Fruit fly (Drosophila melanogaster) whole organism, embryonic: ENCODE data around the gene PK1-R.
A peak's percentile ranks its signal among the peaks of the same experiment; 100 is the strongest.

Experiments
- ATbp ChIP-seq: fragments of 200-800 bp; sonication (Bioruptor generic); optimal IDR thresholded peaks from 2 replicates; lab custom pipeline; 2017; ENCODE audit warnings: missing biosample characterization, mild to moderate bottlenecking, missing genetic modification characterization, missing genetic modification reagents
- CG10267 ChIP-seq: fragments of 200-800 bp; sonication (Bioruptor generic); optimal IDR thresholded peaks from 2 replicates; lab custom pipeline; 2018; ENCODE audit warnings: missing biosample characterization, mild to moderate bottlenecking, missing genetic modification characterization, moderate library complexity
- CG10565 ChIP-seq: fragments of 200-800 bp; sonication (Bioruptor generic); optimal IDR thresholded peaks from 3 replicates; lab custom pipeline; 2016; ENCODE audit warnings: missing biosample characterization, mild to moderate bottlenecking, missing genetic modification characterization
- CG12071 ChIP-seq: fragments of 200-800 bp; sonication (Bioruptor generic); optimal IDR thresholded peaks from 3 replicates; lab custom pipeline; 2018; ENCODE audit warnings: missing biosample characterization, mild to moderate bottlenecking, missing genetic modification characterization
- CG18476 ChIP-seq: fragments of 200-800 bp; sonication (Bioruptor generic); optimal IDR thresholded peaks from 2 replicates; lab custom pipeline; 2016; ENCODE audit warnings: missing biosample characterization, mild to moderate bottlenecking, missing genetic modification characterization
- CG18599 ChIP-seq: fragments of 200-800 bp; sonication (Bioruptor generic); optimal IDR thresholded peaks from 3 replicates; lab custom pipeline; 2017; ENCODE audit warnings: missing biosample characterization, missing genetic modification characterization, mild to moderate bottlenecking, moderate library complexity, missing genetic modification reagents
- CG2712 ChIP-seq: fragments of 200-800 bp; optimal IDR thresholded peaks from 3 replicates; lab custom pipeline; 2019; ENCODE audit warnings: missing biosample characterization, mild to moderate bottlenecking, missing genetic modification characterization, moderate library complexity
- CG30020 ChIP-seq: fragments of 200-800 bp; optimal IDR thresholded peaks from 2 replicates; lab custom pipeline; 2019; ENCODE audit warnings: missing biosample characterization, mild to moderate bottlenecking, missing genetic modification characterization, moderate library complexity
- CG31388 ChIP-seq: fragments of 200-800 bp; sonication (Bioruptor generic); optimal IDR thresholded peaks from 2 replicates; lab custom pipeline; 2016; ENCODE audit warnings: missing biosample characterization, missing genetic modification characterization
- CG34224 ChIP-seq: fragments of 200-800 bp; sonication (Bioruptor generic); IDR thresholded peaks from 3 replicates; pipeline ENCODE4 v1.3.6; 2022; ENCODE audit warnings: missing biosample characterization, missing genetic modification characterization; ENCODE audit not compliant: partially characterized antibody
- CG4404 ChIP-seq: fragments of 200-800 bp; sonication (Bioruptor generic); IDR thresholded peaks from 2 replicates; pipeline ENCODE4 v1.3.6; 2022; ENCODE audit warnings: missing biosample characterization, missing genetic modification characterization
- CG4424 ChIP-seq: fragments of 200-800 bp; sonication (Bioruptor generic); optimal IDR thresholded peaks from 3 replicates; lab custom pipeline; 2016; ENCODE audit warnings: missing biosample characterization, missing genetic modification characterization
- CG5245 ChIP-seq: fragments of 200-800 bp; sonication (Bioruptor generic); optimal IDR thresholded peaks from 3 replicates; lab custom pipeline; 2016; ENCODE audit warnings: missing biosample characterization, missing genetic modification characterization
- CG6175 ChIP-seq: fragments of 200-800 bp; sonication (Bioruptor generic); IDR thresholded peaks from 3 replicates; pipeline ENCODE4 v1.3.6; 2022; ENCODE audit warnings: missing biosample characterization, missing genetic modification characterization
- CG6791 ChIP-seq: fragments of 200-800 bp; sonication (Bioruptor generic); IDR thresholded peaks from 3 replicates; pipeline ENCODE4 v1.3.6; 2022; ENCODE audit warnings: missing biosample characterization, missing genetic modification characterization; ENCODE audit not compliant: partially characterized antibody
- CG7786 ChIP-seq: fragments of 200-800 bp; sonication (Bioruptor generic); optimal IDR thresholded peaks from 2 replicates; lab custom pipeline; 2016; ENCODE audit warnings: missing biosample characterization, missing genetic modification characterization
- CG8388 ChIP-seq: fragments of 200-800 bp; sonication (Bioruptor generic); optimal IDR thresholded peaks from 2 replicates; lab custom pipeline; 2019; ENCODE audit warnings: missing biosample characterization, mild to moderate bottlenecking, missing genetic modification characterization, moderate library complexity
- CG9609 ChIP-seq: fragments of 200-800 bp; sonication (Bioruptor generic); optimal IDR thresholded peaks from 3 replicates; lab custom pipeline; 2016; ENCODE audit warnings: missing biosample characterization, missing genetic modification characterization
- CG9727 ChIP-seq: fragments of 200-800 bp; sonication (Bioruptor generic); optimal IDR thresholded peaks from 3 replicates; lab custom pipeline; 2017; ENCODE audit warnings: missing biosample characterization, mild to moderate bottlenecking, missing genetic modification characterization
- Camta ChIP-seq: fragments of 200-800 bp; sonication (Bioruptor generic); optimal IDR thresholded peaks from 2 replicates; lab custom pipeline; 2016; ENCODE audit warnings: missing biosample characterization, missing genetic modification characterization
- CkIIα-i1 ChIP-seq: fragments of 200-800 bp; sonication (Bioruptor generic); IDR thresholded peaks from 2 replicates; pipeline ENCODE4 v1.3.6; 2022; ENCODE audit warnings: missing biosample characterization, missing genetic modification characterization
- CoRest ChIP-seq: fragments of 200-800 bp; sonication (Bioruptor generic); optimal IDR thresholded peaks from 3 replicates; lab custom pipeline; 2018; ENCODE audit warnings: missing biosample characterization, mild to moderate bottlenecking, missing genetic modification characterization, moderate library complexity
- D19B ChIP-seq: fragments of 200-800 bp; sonication (Bioruptor generic); optimal IDR thresholded peaks from 2 replicates; lab custom pipeline; 2017; ENCODE audit warnings: missing biosample characterization, mild to moderate bottlenecking, missing genetic modification characterization
- Dfd ChIP-seq, 2 experiments: fragments of >200 bp; optimal IDR thresholded peaks; 2 replicates each; lab custom pipeline; 2017; ENCODE audit warnings: missing biosample characterization in 2 of 2, missing genetic modification characterization in 2 of 2
- Dip2 ChIP-seq: fragments of 200-800 bp; sonication (Bioruptor generic); IDR thresholded peaks from 2 replicates; pipeline ENCODE4 v1.3.6; 2022; ENCODE audit warnings: missing biosample characterization, missing genetic modification characterization
- H15 ChIP-seq: fragments of 200-800 bp; sonication (Bioruptor generic); IDR thresholded peaks from 3 replicates; pipeline ENCODE4 v1.3.6; 2022; ENCODE audit warnings: missing biosample characterization, missing genetic modification characterization
- HmgZ ChIP-seq: fragments of 200-800 bp; sonication (Bioruptor generic); optimal IDR thresholded peaks from 2 replicates; lab custom pipeline; 2018; ENCODE audit warnings: missing biosample characterization, mild to moderate bottlenecking, missing genetic modification characterization
- Lim3 ChIP-seq: fragments of 200-800 bp; sonication (Bioruptor generic); IDR thresholded peaks from 2 replicates; pipeline ENCODE4 v1.3.6; 2022; ENCODE audit warnings: missing biosample characterization, missing genetic modification characterization
- Lpt ChIP-seq: fragments of >200 bp; optimal IDR thresholded peaks from 2 replicates; lab custom pipeline; 2018; ENCODE audit warnings: missing biosample characterization, missing genetic modification characterization
- MBD-R2 ChIP-seq: fragments of 200-800 bp; sonication (Bioruptor generic); IDR thresholded peaks from 2 replicates; pipeline ENCODE4 v1.3.6; 2022; ENCODE audit warnings: missing biosample characterization, missing genetic modification characterization
- Max ChIP-seq: fragments of 200-800 bp; sonication (Bioruptor generic); optimal IDR thresholded peaks from 2 replicates; lab custom pipeline; 2016; ENCODE audit warnings: missing biosample characterization, mild to moderate bottlenecking, missing genetic modification characterization
- Opbp ChIP-seq: fragments of 200-800 bp; sonication (Bioruptor generic); IDR thresholded peaks from 3 replicates; pipeline ENCODE4 v1.3.6; 2022; ENCODE audit warnings: missing biosample characterization, missing genetic modification characterization; ENCODE audit not compliant: partially characterized antibody
- Pdp1 ChIP-seq, 2 experiments: fragments of 200-800 bp; sonication (Bioruptor generic); optimal IDR thresholded peaks; 3 replicates each; lab custom pipeline; 2016; ENCODE audit warnings: missing biosample characterization in 2 of 2, missing genetic modification characterization in 2 of 2, mild to moderate bottlenecking in 1 of 2, moderate library complexity in 1 of 2
- Six4 ChIP-seq: fragments of 200-800 bp; sonication (Bioruptor generic); optimal IDR thresholded peaks from 2 replicates; lab custom pipeline; 2016; ENCODE audit warnings: missing biosample characterization, missing genetic modification characterization
- Xbp1 ChIP-seq: fragments of 200-800 bp; sonication (Bioruptor generic); optimal IDR thresholded peaks from 3 replicates; lab custom pipeline; 2016; ENCODE audit warnings: missing biosample characterization, mild to moderate bottlenecking, missing genetic modification characterization
- ash1 ChIP-seq: fragments of 200-800 bp; sonication (Bioruptor generic); optimal IDR thresholded peaks from 2 replicates; lab custom pipeline; 2018; ENCODE audit warnings: missing biosample characterization, mild to moderate bottlenecking, missing genetic modification characterization
- cas ChIP-seq: fragments of 200-800 bp; sonication (Bioruptor generic); IDR thresholded peaks from 2 replicates; pipeline ENCODE4 v1.3.6; 2022; ENCODE audit warnings: missing biosample characterization, missing genetic modification characterization
- cg ChIP-seq: fragments of 200-800 bp; sonication (Bioruptor generic); optimal IDR thresholded peaks from 3 replicates; lab custom pipeline; 2019; ENCODE audit warnings: missing biosample characterization, mild to moderate bottlenecking, missing genetic modification characterization, moderate library complexity
- cwo ChIP-seq: fragments of 200-800 bp; sonication (Bioruptor generic); optimal IDR thresholded peaks from 3 replicates; lab custom pipeline; 2017; ENCODE audit warnings: missing biosample characterization, missing genetic modification characterization, mild to moderate bottlenecking, moderate library complexity, missing genetic modification reagents
- dan ChIP-seq: fragments of 200-800 bp; sonication (Bioruptor generic); IDR thresholded peaks from 2 replicates; pipeline ENCODE4 v1.3.6; 2022; ENCODE audit warnings: missing biosample characterization, missing genetic modification characterization
- dmrt11E ChIP-seq: fragments of 200-800 bp; sonication (Bioruptor generic); optimal IDR thresholded peaks from 3 replicates; lab custom pipeline; 2018; ENCODE audit warnings: missing biosample characterization, mild to moderate bottlenecking, missing genetic modification characterization, moderate library complexity
- gcm ChIP-seq: fragments of 200-800 bp; sonication (Bioruptor generic); optimal IDR thresholded peaks from 2 replicates; lab custom pipeline; 2019; ENCODE audit warnings: missing biosample characterization, mild to moderate bottlenecking, missing genetic modification characterization, moderate library complexity
- gfzf ChIP-seq: fragments of 200-800 bp; sonication (Bioruptor generic); optimal IDR thresholded peaks from 2 replicates; lab custom pipeline; 2016; ENCODE audit warnings: missing biosample characterization, mild to moderate bottlenecking, missing genetic modification characterization, moderate library complexity
- her ChIP-seq: fragments of 200-800 bp; sonication (Bioruptor generic); optimal IDR thresholded peaks from 2 replicates; lab custom pipeline; 2016; ENCODE audit warnings: missing biosample characterization, missing genetic modification characterization
- pita ChIP-seq: fragments of 200-800 bp; sonication (Bioruptor generic); optimal IDR thresholded peaks from 2 replicates; lab custom pipeline; 2017; ENCODE audit warnings: missing biosample characterization, mild to moderate bottlenecking, missing genetic modification characterization
- ranshi ChIP-seq: fragments of 200-800 bp; sonication (Bioruptor generic); IDR thresholded peaks from 2 replicates; pipeline ENCODE4 v1.3.6; 2022; ENCODE audit warnings: missing biosample characterization, missing genetic modification characterization
- shn ChIP-seq: fragments of 200-800 bp; sonication (Bioruptor generic); optimal IDR thresholded peaks from 3 replicates; lab custom pipeline; 2016; ENCODE audit warnings: missing biosample characterization, missing genetic modification characterization
- slou ChIP-seq: fragments of 200-800 bp; sonication (Bioruptor generic); optimal IDR thresholded peaks from 3 replicates; lab custom pipeline; 2016; ENCODE audit warnings: missing biosample characterization, missing genetic modification characterization
- sob ChIP-seq: fragments of 200-800 bp; sonication (Bioruptor generic); IDR thresholded peaks from 2 replicates; pipeline ENCODE4 v1.3.6; 2022; ENCODE audit warnings: missing biosample characterization, missing genetic modification characterization

The PK1-R gene

DNA sequence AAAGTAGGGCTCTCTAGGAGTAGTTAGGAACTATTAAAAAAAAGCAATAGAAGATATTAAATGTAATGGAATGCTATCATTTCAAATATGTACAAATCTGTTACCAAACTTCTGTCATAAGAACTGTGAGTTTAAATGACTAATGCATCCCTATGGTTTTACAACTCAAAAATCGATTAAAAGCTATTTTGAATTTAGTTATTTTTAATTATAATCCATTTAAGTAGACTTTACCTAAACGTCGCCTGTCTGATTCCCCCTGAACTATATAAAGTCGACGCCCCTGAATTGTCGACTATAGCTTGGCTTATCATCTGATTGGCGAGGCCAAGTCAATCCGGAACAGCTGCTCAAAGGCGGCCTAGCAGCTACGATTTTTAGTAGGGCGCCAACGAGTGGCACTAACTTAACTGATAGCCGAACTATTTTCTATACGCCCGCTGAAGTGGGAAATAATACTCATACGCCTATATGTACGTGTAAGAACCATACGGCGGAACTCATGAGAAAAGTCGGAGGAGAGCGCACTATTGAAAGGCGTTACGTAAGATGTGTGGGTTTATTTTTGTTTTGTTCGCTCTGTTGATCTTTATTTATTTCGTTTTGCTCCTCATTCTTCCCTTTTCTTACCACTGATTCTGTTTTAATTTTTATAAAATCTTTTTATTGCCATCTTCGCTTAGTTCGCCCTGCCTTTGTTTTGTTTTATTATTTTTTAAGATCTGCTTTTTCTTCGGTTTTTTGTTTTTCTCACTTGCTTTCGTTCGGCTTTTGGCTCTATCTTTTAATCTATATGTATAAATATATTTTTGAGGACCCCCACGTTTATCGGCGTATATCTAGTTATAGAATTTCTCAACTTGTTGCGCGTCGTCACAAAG is 40.7 kb downstream of the PK1-R start (continued):
- TF ChIP-seq HmgZ (tag; lab: Kevin White, UChicago), result peak; percentile 16
- TF ChIP-seq gfzf (GFP tag; lab: Kevin White, UChicago), result no peak
- TF ChIP-seq CG9609 (GFP tag; lab: Kevin White, UChicago), result no peak
- peak; percentile 12 for TF ChIP-seq slou (GFP tag; lab: Kevin White, UChicago)
- no peak for TF ChIP-seq Lim3 (GFP tag; lab: Robert Waterston, UW)
- TF ChIP-seq pita (GFP tag; lab: Kevin White, UChicago), result no peak
- no peak for TF ChIP-seq dmrt11E (tag; lab: Kevin White, UChicago)
- TF ChIP-seq CG4424, result peak; percentile 25
- TF ChIP-seq CG30020, result no peak
- no peak for TF ChIP-seq MBD-R2 (GFP tag; lab: Robert Waterston, UW)
- no peak for TF ChIP-seq ATbp
- TF ChIP-seq CG6175 (GFP tag; lab: Robert Waterston, UW), result no peak
- TF ChIP-seq Xbp1 (GFP tag; lab: Kevin White, UChicago), result peak; percentile 33
- no peak for TF ChIP-seq cas
- no peak for TF ChIP-seq her
- peak in 1 of 2 experiments; percentile 96 for TF ChIP-seq Pdp1 (GFP tag; optimal IDR thresholded peaks at IDR 0.05; lab: Kevin White, UChicago)
- TF ChIP-seq CG4404 (GFP tag; lab: Robert Waterston, UW), result no peak
- peak; percentile 57; the same call in 1 of the 3 replicates for TF ChIP-seq CG6791 (GFP tag; lab: Robert Waterston, UW)
- TF ChIP-seq CG7786 (GFP tag; lab: Kevin White, UChicago), result no peak
- no peak for TF ChIP-seq gcm (GFP tag; lab: Kevin White, UChicago)
- TF ChIP-seq CG18476, result no peak
- no peak for TF ChIP-seq CG10267 (tag; lab: Kevin White, UChicago)
- TF ChIP-seq shn, result no peak
- peak; percentile 56 for TF ChIP-seq cwo (GFP tag; lab: Kevin White, UChicago)
- TF ChIP-seq ranshi (GFP tag; lab: Robert Waterston, UW), result no peak
- no peak for TF ChIP-seq ash1
- no peak for TF ChIP-seq sob
- TF ChIP-seq CG5245, result no peak
- TF ChIP-seq CG8388, result no peak
- TF ChIP-seq CkIIα-i1 (GFP tag; lab: Robert Waterston, UW), result no peak
- no peak for TF ChIP-seq Dfd (GFP tag; optimal IDR thresholded peaks at IDR 0.05; lab: Kevin White, UChicago)
- no peak for TF ChIP-seq cg (GFP tag; lab: Kevin White, UChicago)
- no peak for TF ChIP-seq Lpt (GFP tag; lab: Kevin White, UChicago)
- peak; percentile 55 for TF ChIP-seq CG2712
- TF ChIP-seq Six4 (GFP tag; lab: Kevin White, UChicago), result no peak
- TF ChIP-seq CG31388 (GFP tag; lab: Kevin White, UChicago), result no peak
- peak; percentile 19 for TF ChIP-seq CG9727
- TF ChIP-seq CG18599 (GFP tag; lab: Kevin White, UChicago), result peak; percentile 72
- no peak for TF ChIP-seq dan (GFP tag; lab: Robert Waterston, UW)
- no peak for TF ChIP-seq Dip2 (GFP tag; lab: Robert Waterston, UW)
- TF ChIP-seq CG12071, result no peak
- TF ChIP-seq Max, result peak; percentile 2
- TF ChIP-seq Camta (GFP tag; lab: Kevin White, UChicago), result no peak
- peak; percentile 42 for TF ChIP-seq CoRest (tag; lab: Kevin White, UChicago)
- TF ChIP-seq Opbp (GFP tag; lab: Robert Waterston, UW), result no peak
- no peak for TF ChIP-seq CG10565 (GFP tag; lab: Kevin White, UChicago)
- TF ChIP-seq CG34224 (GFP tag; lab: Robert Waterston, UW), result no peak
- peak; percentile 20 for TF ChIP-seq D19B (GFP tag; lab: Kevin White, UChicago)
- no peak for TF ChIP-seq H15 (GFP tag; lab: Robert Waterston, UW)
